Worm (Caenorhabditis elegans): Measurements from ENCODE around the gene npr-31.

DNA sequence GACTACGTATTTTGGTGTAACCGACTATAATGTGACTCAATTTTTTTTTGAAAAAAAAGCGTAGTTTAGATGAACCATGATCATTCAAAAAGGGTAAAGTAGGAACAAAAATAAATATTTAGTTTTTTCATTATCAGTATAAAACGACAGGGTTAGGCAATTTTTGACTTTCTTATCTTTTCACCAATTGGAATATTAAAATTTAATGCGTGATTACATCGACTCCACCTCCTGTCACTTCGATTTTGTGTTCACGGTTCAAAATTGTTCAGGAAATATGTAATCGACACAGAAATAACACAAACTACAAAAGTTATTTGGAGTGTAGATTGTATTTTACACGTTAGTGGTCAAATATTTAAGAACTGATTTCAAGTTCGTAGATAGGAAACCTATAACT lies 22.4 kb downstream of the npr-31 start:
- no peak for TF ChIP-seq ref-2 (tag; optimal IDR thresholded peaks at IDR 0.05)
- no peak for TF ChIP-seq hlh-8 (tag; optimal IDR thresholded peaks at IDR 0.05)
- no peak for TF ChIP-seq sox-2 (GFP tag; IDR thresholded peaks at IDR 0.05)
- no peak for TF ChIP-seq elt-2 (tag; optimal IDR thresholded peaks at IDR 0.05)
- TF ChIP-seq tbx-2 (tag; optimal IDR thresholded peaks at IDR 0.05): no peak

Measured in whole organism, late embryonic.